Fruit fly (Drosophila melanogaster): Measurements from ENCODE around the gene CG1971.
A peak's percentile ranks its signal among the peaks of the same experiment; 100 is the strongest.

dm6 chr3R:31794457-31794856 lies 10.8 kb upstream of the CG1971 start:
- TF ChIP-seq ovo (GFP tag; optimal IDR thresholded peaks at IDR 0.05) (peak; percentile 12), Crg-1 (GFP tag; optimal IDR thresholded peaks at IDR 0.05) (no peak), Hr96 (GFP tag; optimal IDR thresholded peaks at IDR 0.05) (no peak)

Data from whole organism, adult.